Fruit fly (Drosophila melanogaster): Measurements from ENCODE around the gene CG17242.
A peak's percentile ranks its signal among the peaks of the same experiment; 100 is the strongest.

CG17242 gene

DNA sequence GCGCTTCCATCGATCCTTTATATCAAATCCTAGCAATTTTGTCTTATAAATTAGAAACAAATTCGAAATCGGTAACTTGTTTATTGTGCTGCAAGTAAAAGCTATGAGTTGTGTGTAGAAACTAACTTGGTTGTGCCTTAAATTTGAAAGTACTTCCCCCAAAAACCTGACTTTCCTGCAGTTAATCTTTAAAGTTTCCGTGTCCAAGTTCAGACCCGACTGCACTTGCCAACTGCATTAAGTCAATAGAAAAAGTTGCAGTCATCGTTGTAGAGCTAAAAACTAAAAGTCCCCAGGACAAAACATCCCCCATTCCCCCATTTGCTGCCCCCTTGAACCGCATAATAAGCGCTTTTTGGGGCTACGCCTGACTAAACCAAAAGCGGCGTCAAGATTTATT, 28.4 kb downstream of the CG17242 start, which contains the start of gene Tengl1:
Gene Tengl1, minus strand, starts transcription at position 101 of the 400 bp plus-strand sequence.
- no peak for TF ChIP-seq CG10431 (GFP tag; optimal IDR thresholded peaks at IDR 0.05)
- no peak for TF ChIP-seq Gug (GFP tag; IDR thresholded peaks at IDR 0.05)
- TF ChIP-seq CG9727 (GFP tag; optimal IDR thresholded peaks at IDR 0.05), result no peak
- TF ChIP-seq stc (GFP tag; IDR thresholded peaks at IDR 0.05), result no peak
- TF ChIP-seq Eip74EF (GFP tag; optimal IDR thresholded peaks at IDR 0.05), result no peak
- no peak for TF ChIP-seq Fer1 (GFP tag; optimal IDR thresholded peaks at IDR 0.05)
- no peak for TF ChIP-seq lola (GFP tag; optimal IDR thresholded peaks at IDR 0.05)

DNA sequence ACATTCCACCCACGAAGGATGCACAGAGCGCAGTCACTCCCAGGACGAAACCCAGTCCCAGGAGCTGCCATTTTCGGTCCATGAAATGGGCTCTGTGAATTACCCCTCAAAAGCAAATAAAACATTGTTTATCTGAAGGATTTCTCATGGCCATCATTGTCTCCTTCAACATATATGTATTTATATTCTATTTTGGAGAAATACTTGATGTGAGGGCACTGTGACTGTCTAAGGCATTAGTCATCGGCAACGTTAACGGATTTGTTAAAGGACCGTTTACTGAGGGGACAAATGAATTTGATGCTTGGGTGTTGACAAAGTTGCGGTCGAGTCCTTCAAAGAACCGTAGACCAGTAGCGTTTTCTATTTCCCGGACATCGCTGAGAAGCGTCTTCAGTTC, 29.7 kb downstream of the CG17242 start, which contains the start of gene Tengl2:
Gene Tengl2, minus strand, starts transcription at position 101 of the 400 bp plus-strand sequence.
- TF ChIP-seq CG14667 (GFP tag; IDR thresholded peaks at IDR 0.05) (no peak), CG15269 (tag; optimal IDR thresholded peaks at IDR 0.05) (no peak), ken (GFP tag; IDR thresholded peaks at IDR 0.05) (no peak), Bteb2 (GFP tag; optimal IDR thresholded peaks at IDR 0.05) (no peak), CG12219 (GFP tag; optimal IDR thresholded peaks at IDR 0.05) (no peak)

DNA sequence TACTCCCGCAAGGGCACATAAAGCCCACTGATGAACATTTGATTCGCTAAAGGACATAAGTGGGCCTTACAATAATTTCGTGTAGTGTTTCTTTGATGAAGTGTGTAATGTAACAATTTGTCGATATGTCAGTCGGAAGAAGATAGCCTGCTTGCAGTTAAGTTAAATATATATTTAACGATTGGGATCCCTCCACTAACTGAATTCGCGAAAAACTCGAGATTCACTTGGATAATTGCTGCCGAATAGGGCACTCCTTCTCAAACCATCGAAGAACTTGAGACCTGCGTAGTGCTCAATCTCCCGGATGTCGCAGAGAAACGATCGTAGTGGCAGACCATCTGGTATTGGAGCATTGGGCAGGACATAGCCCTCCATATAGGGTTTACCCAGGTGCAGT, 30.8 kb downstream of the CG17242 start, which contains the start of gene Tengl3:
Gene Tengl3, minus strand, starts transcription at position 101 of the 400 bp plus-strand sequence.
- no peak for TF ChIP-seq gsb-n (tag; optimal IDR thresholded peaks at IDR 0.05)
- no peak for TF ChIP-seq bbx (GFP tag; IDR thresholded peaks at IDR 0.05; ENCODE audit: partially characterized antibody)
- no peak for TF ChIP-seq wek (GFP tag; optimal IDR thresholded peaks at IDR 0.05)
- no peak for TF ChIP-seq Adf1 (GFP tag; IDR thresholded peaks at IDR 0.05)
- no peak for TF ChIP-seq fd96Cb (tag; optimal IDR thresholded peaks at IDR 0.05)
- TF ChIP-seq p53 (GFP tag; optimal IDR thresholded peaks at IDR 0.05), result no peak
- TF ChIP-seq corto (GFP tag; optimal IDR thresholded peaks at IDR 0.05), result no peak

DNA sequence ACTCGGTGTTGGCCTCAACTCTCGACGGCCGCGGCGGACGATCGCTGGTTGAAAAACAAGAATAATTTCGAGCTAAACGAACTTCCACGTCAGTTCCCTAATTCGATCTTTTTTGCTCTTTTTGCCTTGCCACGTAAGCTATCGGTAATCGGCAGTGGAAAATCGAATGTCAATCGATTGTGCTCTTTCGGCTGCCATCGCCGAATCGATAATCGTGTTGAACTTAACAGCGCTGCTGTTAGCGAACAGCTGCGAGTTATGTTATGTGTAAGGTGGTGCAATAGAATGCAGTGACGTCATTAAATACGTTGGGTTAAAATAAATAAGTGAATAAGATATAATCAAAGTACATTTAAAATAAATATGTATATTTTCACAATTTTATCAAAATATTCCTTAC, 32.2 kb downstream of the CG17242 start, which contains the start of gene Sec24CD:
Gene Sec24CD, minus strand, starts transcription at position 123 of the 400 bp plus-strand sequence.
- TF ChIP-seq CG3838 (GFP tag; optimal IDR thresholded peaks at IDR 0.05) (no peak), CG8478 (optimal IDR thresholded peaks at IDR 0.05) (no peak), CG10979 (tag; optimal IDR thresholded peaks at IDR 0.05) (peak; percentile 20), CG3163 (GFP tag; optimal IDR thresholded peaks at IDR 0.05) (no peak), dan (GFP tag; IDR thresholded peaks at IDR 0.05) (no peak), CG9876 (GFP tag; optimal IDR thresholded peaks at IDR 0.05) (no peak), CG9437 (GFP tag; optimal IDR thresholded peaks at IDR 0.05) (no peak), CG9817 (tag; optimal IDR thresholded peaks at IDR 0.05) (no peak), peb (GFP tag; IDR thresholded peaks at IDR 0.05) (no peak), tll (GFP tag; optimal IDR thresholded peaks at IDR 0.05) (no peak), CG9727 (GFP tag; optimal IDR thresholded peaks at IDR 0.05) (no peak), bbx (GFP tag; IDR thresholded peaks at IDR 0.05; ENCODE audit: partially characterized antibody) (peak; percentile 98), CG6791 (GFP tag; IDR thresholded peaks at IDR 0.05; ENCODE audit: partially characterized antibody) (peak; percentile 96), nmo (GFP tag; optimal IDR thresholded peaks at IDR 0.05) (peak; percentile 22), CG11560 (tag; IDR thresholded peaks at IDR 0.05) (peak; percentile 98), CG12155 (GFP tag; optimal IDR thresholded peaks at IDR 0.05) (no peak), h (optimal IDR thresholded peaks at IDR 0.05) (no peak), gsb-n (tag; optimal IDR thresholded peaks at IDR 0.05) (no peak), inv (GFP tag; IDR thresholded peaks at IDR 0.05; ENCODE audit: partially characterized antibody) (peak; percentile 66), hkb (optimal IDR thresholded peaks at IDR 0.05) (no peak), hkb (GFP tag; IDR thresholded peaks at IDR 0.05) (no peak), CG18011 (GFP tag; optimal IDR thresholded peaks at IDR 0.05) (no peak), CG11085 (GFP tag; IDR thresholded peaks at IDR 0.05) (no peak), Ets65A (GFP tag) (no peak), CG31365 (tag; optimal IDR thresholded peaks at IDR 0.05) (no peak), wor (GFP tag; IDR thresholded peaks at IDR 0.05) (no peak), fru (optimal IDR thresholded peaks at IDR 0.05) (no peak), sr (GFP tag; IDR thresholded peaks at IDR 0.05) (no peak), CG6813 (GFP tag; optimal IDR thresholded peaks at IDR 0.05) (no peak), gem (tag; optimal IDR thresholded peaks at IDR 0.05) (no peak), CG9215 (GFP tag; IDR thresholded peaks at IDR 0.05) (no peak)

Measured in whole organism, embryonic.